Fruit fly (Drosophila melanogaster) whole organism, prepupa: Measurements from ENCODE around the gene Orco.

Experiments used
- Blimp-1 ChIP-seq: fragments of 200-800 bp; sonication (Bioruptor generic); optimal IDR thresholded peaks from 3 replicates; lab custom pipeline; 2017; ENCODE audit warnings: missing biosample characterization, missing genetic modification characterization, mild to moderate bottlenecking, moderate library complexity, missing genetic modification reagents
- CG10631 ChIP-seq: fragments of 200-800 bp; sonication (Bioruptor generic); optimal IDR thresholded peaks from 2 replicates; lab custom pipeline; 2016; ENCODE audit warnings: missing biosample characterization, missing genetic modification characterization
- CG10669 ChIP-seq: fragments of 200-800 bp; sonication (Bioruptor generic); optimal IDR thresholded peaks from 3 replicates; lab custom pipeline; 2018; ENCODE audit warnings: missing biosample characterization, mild to moderate bottlenecking, missing genetic modification characterization, moderate library complexity
- CG11294 ChIP-seq: fragments of 200-800 bp; sonication (Bioruptor generic); IDR thresholded peaks from 2 replicates; pipeline ENCODE4 v1.3.6; 2022; ENCODE audit warnings: missing biosample characterization, missing genetic modification characterization
- CG11762 ChIP-seq: fragments of 200-800 bp; sonication (Bioruptor generic); optimal IDR thresholded peaks from 3 replicates; lab custom pipeline; 2016; ENCODE audit warnings: missing biosample characterization, missing genetic modification characterization; ENCODE audit not compliant: insufficient read depth
- CG11902 ChIP-seq: fragments of 200-800 bp; sonication (Bioruptor generic); optimal IDR thresholded peaks from 3 replicates; lab custom pipeline; 2016; ENCODE audit warnings: missing biosample characterization, missing genetic modification characterization
- CG1621 ChIP-seq: fragments of 200-800 bp; sonication (Bioruptor generic); optimal IDR thresholded peaks from 3 replicates; lab custom pipeline; 2018; ENCODE audit warnings: missing biosample characterization, mild to moderate bottlenecking, missing genetic modification characterization
- CG16779 ChIP-seq: fragments of 200-800 bp; sonication (Bioruptor generic); optimal IDR thresholded peaks from 3 replicates; lab custom pipeline; 2017; ENCODE audit warnings: missing biosample characterization, mild to moderate bottlenecking, missing genetic modification characterization
- CG3032 ChIP-seq: fragments of 200-800 bp; optimal IDR thresholded peaks from 2 replicates; lab custom pipeline; 2019; ENCODE audit warnings: missing biosample characterization, mild to moderate bottlenecking, missing genetic modification characterization, moderate library complexity
- CG31627 ChIP-seq: fragments of 200-800 bp; sonication (Bioruptor generic); optimal IDR thresholded peaks from 3 replicates; lab custom pipeline; 2016; ENCODE audit warnings: missing biosample characterization, missing genetic modification characterization
- CG4318 ChIP-seq: fragments of 200-800 bp; sonication (Bioruptor generic); optimal IDR thresholded peaks from 3 replicates; lab custom pipeline; 2017; ENCODE audit warnings: missing biosample characterization, mild to moderate bottlenecking, missing genetic modification characterization
- CG6163 ChIP-seq: fragments of 200-800 bp; sonication (Bioruptor generic); IDR thresholded peaks from 3 replicates; pipeline ENCODE4 v1.3.6; 2022; ENCODE audit warnings: missing biosample characterization, missing genetic modification characterization
- CG6276 ChIP-seq: fragments of 200-800 bp; sonication (Bioruptor generic); optimal IDR thresholded peaks from 2 replicates; lab custom pipeline; 2017; ENCODE audit warnings: missing biosample characterization, mild to moderate bottlenecking, missing genetic modification characterization
- CG6792 ChIP-seq: fragments of 200-800 bp; sonication (Bioruptor generic); optimal IDR thresholded peaks from 3 replicates; lab custom pipeline; 2016; ENCODE audit warnings: missing biosample characterization, missing genetic modification characterization
- CG6808 ChIP-seq: fragments of 200-800 bp; sonication (Bioruptor generic); optimal IDR thresholded peaks from 3 replicates; lab custom pipeline; 2017; ENCODE audit warnings: missing biosample characterization, missing genetic modification characterization, mild to moderate bottlenecking, moderate library complexity, missing genetic modification reagents
- CG6854 ChIP-seq: fragments of 200-800 bp; sonication (Bioruptor generic); optimal IDR thresholded peaks from 2 replicates; lab custom pipeline; 2017; ENCODE audit warnings: missing biosample characterization, mild to moderate bottlenecking, missing genetic modification characterization
- CG7368 ChIP-seq: fragments of 200-800 bp; sonication (Bioruptor generic); optimal IDR thresholded peaks from 3 replicates; lab custom pipeline; 2016; ENCODE audit warnings: missing biosample characterization, missing genetic modification characterization
- CG8119 ChIP-seq: fragments of 200-800 bp; sonication (Bioruptor generic); IDR thresholded peaks from 3 replicates; pipeline ENCODE4 v1.3.6; 2022; ENCODE audit warnings: missing biosample characterization, missing genetic modification characterization
- CG8319 ChIP-seq: fragments of 200-800 bp; sonication (Bioruptor generic); optimal IDR thresholded peaks from 3 replicates; lab custom pipeline; 2016; ENCODE audit warnings: missing biosample characterization, missing genetic modification characterization
- CG8632 ChIP-seq: fragments of 200-800 bp; sonication (Bioruptor generic); optimal IDR thresholded peaks from 3 replicates; lab custom pipeline; 2016; ENCODE audit warnings: missing biosample characterization, missing genetic modification characterization
- CG9139 ChIP-seq: fragments of 200-800 bp; sonication (Bioruptor generic); optimal IDR thresholded peaks from 3 replicates; lab custom pipeline; 2017; ENCODE audit warnings: missing biosample characterization, mild to moderate bottlenecking, missing genetic modification characterization
- Eip75B ChIP-seq: fragments of 200-800 bp; sonication (Bioruptor generic); optimal IDR thresholded peaks from 3 replicates; lab custom pipeline; 2016; ENCODE audit warnings: missing biosample characterization, missing genetic modification characterization
- Eip78C ChIP-seq: fragments of 200-800 bp; sonication (Bioruptor generic); peaks from one replicate; lab custom pipeline; 2016; ENCODE audit warnings: missing biosample characterization, missing genetic modification characterization
- Eip93F ChIP-seq: fragments of 200-800 bp; sonication (Bioruptor generic); optimal IDR thresholded peaks from 2 replicates; lab custom pipeline; 2016; ENCODE audit warnings: missing biosample characterization, mild to moderate bottlenecking, missing genetic modification characterization
- Ets96B ChIP-seq: fragments of 200-800 bp; optimal IDR thresholded peaks from 2 replicates; lab custom pipeline; 2019; ENCODE audit warnings: missing biosample characterization, mild to moderate bottlenecking, missing genetic modification characterization, moderate library complexity
- Gug ChIP-seq: fragments of 200-800 bp; sonication (Bioruptor generic); IDR thresholded peaks from 2 replicates; pipeline ENCODE4 v1.3.6; 2022; ENCODE audit warnings: missing biosample characterization, missing genetic modification characterization
- Hr38 ChIP-seq: sonication (Bioruptor generic); optimal IDR thresholded peaks from 2 replicates; lab custom pipeline; 2016; ENCODE audit warnings: missing biosample characterization, missing genetic modification characterization
- Hr39 ChIP-seq: fragments of 200-800 bp; sonication (Bioruptor generic); optimal IDR thresholded peaks from 2 replicates; lab custom pipeline; 2016; ENCODE audit warnings: missing biosample characterization, missing genetic modification characterization
- Hr4 ChIP-seq: fragments of 200-800 bp; sonication (Bioruptor generic); optimal IDR thresholded peaks from 3 replicates; lab custom pipeline; 2016; ENCODE audit warnings: missing biosample characterization, missing genetic modification characterization
- Lpt ChIP-seq: fragments of 200-800 bp; sonication (Bioruptor generic); optimal IDR thresholded peaks from 3 replicates; lab custom pipeline; 2016; ENCODE audit warnings: missing biosample characterization, missing genetic modification characterization
- Met ChIP-seq: fragments of 200-800 bp; sonication (Bioruptor generic); optimal IDR thresholded peaks from 3 replicates; lab custom pipeline; 2016; ENCODE audit warnings: missing biosample characterization, missing genetic modification characterization
- Smox ChIP-seq: fragments of 200-800 bp; sonication (Bioruptor generic); optimal IDR thresholded peaks from 3 replicates; lab custom pipeline; 2016; ENCODE audit warnings: missing biosample characterization, missing genetic modification characterization
- acj6 ChIP-seq: fragments of 200-800 bp; sonication (Bioruptor generic); optimal IDR thresholded peaks from 3 replicates; lab custom pipeline; 2016; ENCODE audit warnings: missing biosample characterization, missing genetic modification characterization
- cyc ChIP-seq: fragments of 200-800 bp; sonication (Bioruptor generic); optimal IDR thresholded peaks from 3 replicates; lab custom pipeline; 2016; ENCODE audit warnings: missing biosample characterization, missing genetic modification characterization
- dsx ChIP-seq: fragments of 200-800 bp; optimal IDR thresholded peaks from 3 replicates; lab custom pipeline; 2019; ENCODE audit warnings: missing biosample characterization, mild to moderate bottlenecking, missing genetic modification characterization, moderate library complexity; ENCODE audit not compliant: poor library complexity, severe bottlenecking
- eg ChIP-seq: fragments of 200-800 bp; sonication (Bioruptor generic); IDR thresholded peaks from 3 replicates; pipeline ENCODE4 v1.3.6; 2022; ENCODE audit warnings: missing biosample characterization, missing genetic modification characterization
- esn ChIP-seq: fragments of 200-800 bp; sonication (Bioruptor generic); optimal IDR thresholded peaks from 2 replicates; lab custom pipeline; 2016; ENCODE audit warnings: missing biosample characterization, mild to moderate bottlenecking, missing genetic modification characterization, moderate library complexity
- fd85E ChIP-seq: fragments of 200-800 bp; sonication (Bioruptor generic); optimal IDR thresholded peaks from 3 replicates; lab custom pipeline; 2016; ENCODE audit warnings: missing biosample characterization, missing genetic modification characterization
- fkh ChIP-seq: fragments of 200-800 bp; sonication (Bioruptor generic); optimal IDR thresholded peaks from 3 replicates; lab custom pipeline; 2017; ENCODE audit warnings: missing biosample characterization, mild to moderate bottlenecking, missing genetic modification characterization, moderate library complexity
- net ChIP-seq: fragments of 200-800 bp; sonication (Bioruptor generic); optimal IDR thresholded peaks from 3 replicates; lab custom pipeline; 2016; ENCODE audit warnings: missing biosample characterization, missing genetic modification characterization
- pdm3 ChIP-seq: fragments of 200-800 bp; sonication (Bioruptor generic); optimal IDR thresholded peaks from 3 replicates; lab custom pipeline; 2016; ENCODE audit warnings: missing biosample characterization, missing genetic modification characterization
- ss ChIP-seq, 2 experiments: fragments of 200-800 bp; sonication (Bioruptor generic); optimal IDR thresholded peaks; 2 replicates in 1 of 2; 3 replicates in 1 of 2; lab custom pipeline; 2017 to 2018; ENCODE audit warnings: mild to moderate bottlenecking in 2 of 2, missing biosample characterization in 2 of 2, missing genetic modification characterization in 2 of 2, moderate library complexity in 1 of 2
- svp ChIP-seq: fragments of 200-800 bp; sonication (Bioruptor generic); peaks from one replicate; lab custom pipeline; 2016; ENCODE audit warnings: missing biosample characterization, missing genetic modification characterization
- topi ChIP-seq: fragments of 200-800 bp; sonication (Bioruptor generic); optimal IDR thresholded peaks from 3 replicates; lab custom pipeline; 2016; ENCODE audit warnings: missing biosample characterization, missing genetic modification characterization
- vri ChIP-seq: fragments of 200-800 bp; sonication (Bioruptor generic); optimal IDR thresholded peaks from 3 replicates; lab custom pipeline; 2016; ENCODE audit warnings: missing biosample characterization, mild to moderate bottlenecking, missing genetic modification characterization

Gene Orco

dm6 chr3R:5364539-5365273, 47.5 kb downstream of the Orco start:
- TF ChIP-seq vri (peak; percentile 55), svp (GFP tag; lab: Kevin White, UChicago) (peak; percentile 58), CG8119 (no peak), fkh (peak; percentile 33), Eip93F (GFP tag; lab: Kevin White, UChicago) (peak; percentile 21), Eip78C (peak; percentile 55), Ets96B (tag; lab: Kevin White, UChicago) (no peak), esn (GFP tag; lab: Kevin White, UChicago) (peak; percentile 3)
- TF ChIP-seq, all 60 proteins: peak for 6

- TF ChIP-seq Met (GFP tag; lab: Kevin White, UChicago) (no peak), Eip78C (peak; percentile 25), CG4318 (GFP tag; lab: Kevin White, UChicago) (no peak), CG6163 (GFP tag; lab: Robert Waterston, UW) (0 out of 3 replicates have a peak, but pooled peaks have one; percentile 17), CG9139 (GFP tag; lab: Kevin White, UChicago) (peak; percentile 34), Lpt (GFP tag; lab: Kevin White, UChicago) (peak; percentile 47), net (GFP tag; lab: Kevin White, UChicago) (peak; percentile 18), Gug (GFP tag; lab: Robert Waterston, UW) (no peak), ss (GFP tag; optimal IDR thresholded peaks at IDR 0.05; lab: Kevin White, UChicago) (peak; percentile 56 to 99), CG10631 (GFP tag; lab: Kevin White, UChicago) (no peak), svp (GFP tag; lab: Kevin White, UChicago) (peak; percentile 78), Blimp-1 (GFP tag; lab: Kevin White, UChicago) (peak; percentile 43), CG6854 (peak; percentile 90), CG7368 (GFP tag; lab: Kevin White, UChicago) (no peak), Eip75B (peak; percentile 68), Smox (GFP tag; lab: Kevin White, UChicago) (no peak), CG1621 (peak; percentile 74), Hr39 (GFP tag; lab: Kevin White, UChicago) (peak; percentile 35), CG6276 (no peak), CG6808 (peak; percentile 32)
- TF ChIP-seq, all 60 proteins: peak for 13
Measured at dm6 chr3R:5363412-5363811, 48.8 kb downstream of the Orco start.

dm6 chr3R:5361681-5362319, 50.4 kb downstream of the Orco start:
- peak; percentile 94 for TF ChIP-seq Hr39 (GFP tag; lab: Kevin White, UChicago)
- peak; percentile 86 for TF ChIP-seq CG11294
- TF ChIP-seq acj6 (GFP tag; lab: Kevin White, UChicago) = peak; percentile 92
- no peak for TF ChIP-seq CG16779 (tag; lab: Kevin White, UChicago)
- TF ChIP-seq Hr38 (GFP tag; lab: Kevin White, UChicago) = peak; percentile 56
- peak; percentile 91 for TF ChIP-seq pdm3 (GFP tag; lab: Kevin White, UChicago)
- TF ChIP-seq Ets96B (tag; lab: Kevin White, UChicago) = peak; percentile 93
- TF ChIP-seq CG1621 = peak; percentile 86
- no peak for TF ChIP-seq CG6276
- TF ChIP-seq CG6792 (GFP tag; lab: Kevin White, UChicago) = peak; percentile 90
- peak; percentile 51 for TF ChIP-seq CG6854
- TF ChIP-seq CG8319 (GFP tag; lab: Kevin White, UChicago) = peak; percentile 80
- TF ChIP-seq fd85E (GFP tag; lab: Kevin White, UChicago) = peak; percentile 74
- TF ChIP-seq CG3032 = peak; percentile 84
- TF ChIP-seq dsx (GFP tag; lab: Kevin White, UChicago) = peak; percentile 89
- peak; percentile 94 for TF ChIP-seq Lpt (GFP tag; lab: Kevin White, UChicago)
- TF ChIP-seq CG11762 (GFP tag; lab: Kevin White, UChicago) = peak; percentile 84
- peak; percentile 83 for TF ChIP-seq CG11902 (GFP tag; lab: Kevin White, UChicago)
- peak; percentile 93 for TF ChIP-seq Eip75B
- TF ChIP-seq CG8632 (GFP tag; lab: Kevin White, UChicago) = peak; percentile 79
- peak; percentile 90 for TF ChIP-seq CG31627 (GFP tag; lab: Kevin White, UChicago)
- peak; percentile 93 for TF ChIP-seq cyc (GFP tag; lab: Kevin White, UChicago)
- TF ChIP-seq eg (GFP tag; lab: Robert Waterston, UW) = peak; percentile 95
- TF ChIP-seq CG6163 (GFP tag; lab: Robert Waterston, UW) = peak; percentile 97
- peak; percentile 90 for TF ChIP-seq CG10669
- peak; percentile 92 for TF ChIP-seq topi (GFP tag; lab: Kevin White, UChicago)
- TF ChIP-seq Hr4 (GFP tag; lab: Kevin White, UChicago) = peak; percentile 96
- peak; percentile 87 for TF ChIP-seq Gug (GFP tag; lab: Robert Waterston, UW)
- peak; percentile 42 for TF ChIP-seq Blimp-1 (GFP tag; lab: Kevin White, UChicago)
